Fruit fly (Drosophila melanogaster): ENCODE results near the gene CG17841.

- peak; percentile 24 for TF ChIP-seq Pif1A (GFP tag; optimal IDR thresholded peaks at IDR 0.05)
- TF ChIP-seq CG14655 (GFP tag; optimal IDR thresholded peaks at IDR 0.05): no peak
- TF ChIP-seq D1 (tag; optimal IDR thresholded peaks at IDR 0.05): no peak
- no peak for TF ChIP-seq CG8159 (tag; optimal IDR thresholded peaks at IDR 0.05)
- peak; percentile 31; the same call in 1 of the 3 replicates for TF ChIP-seq fd96Ca (GFP tag; IDR thresholded peaks at IDR 0.05)
- TF ChIP-seq CG32121 (GFP tag; IDR thresholded peaks at IDR 0.05): peak; percentile 59
- no peak for TF ChIP-seq rn (GFP tag; IDR thresholded peaks at IDR 0.05)
These were observed 38.1 kb upstream of the CG17841 start, which contains the start of gene Gip for dm6 chrX:10329659-10330289.

All from whole organism, pupa.